Worm (Caenorhabditis elegans): ENCODE measurements around the gene ent-5.

DNA sequence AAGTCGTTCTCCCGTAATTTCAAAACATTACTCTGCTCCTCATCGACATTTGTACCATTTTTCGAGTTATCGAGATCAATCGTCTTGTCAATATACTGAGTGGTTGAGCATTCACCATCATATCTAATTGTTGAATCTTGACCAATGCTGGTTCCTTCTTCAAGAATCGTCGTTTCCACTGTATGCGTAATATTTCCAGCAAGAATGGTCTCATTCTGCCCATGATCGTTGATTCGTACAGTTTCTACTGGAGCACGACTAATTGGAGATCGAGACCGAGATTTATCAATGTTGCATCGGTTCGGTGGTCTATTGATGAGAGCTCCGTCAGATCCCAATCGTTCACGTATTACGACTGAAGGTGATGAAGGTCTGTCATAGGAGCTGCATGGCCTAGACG, 49.5 kb downstream of the ent-5 start:
- TF ChIP-seq ref-1 (GFP tag; conservative IDR thresholded peaks at IDR 0.05) (no peak), cog-1 (tag; optimal IDR thresholded peaks at IDR 0.05) (no peak), flt-1 (GFP tag; IDR thresholded peaks at IDR 0.05) (no peak), T22C8.4 (GFP tag; IDR thresholded peaks at IDR 0.05) (no peak), tab-1 (GFP tag; IDR thresholded peaks at IDR 0.05) (no peak), klf-2 (GFP tag; conservative IDR thresholded peaks at IDR 0.05) (no peak), ztf-23 (GFP tag; IDR thresholded peaks at IDR 0.05) (no peak), ztf-29 (GFP tag; IDR thresholded peaks at IDR 0.05) (no peak), med-1 (GFP tag; optimal IDR thresholded peaks at IDR 0.05; ENCODE audit: insufficient read depth) (no peak)

Measured in whole organism, midembryonic.